Fruit fly (Drosophila melanogaster): ENCODE results near the gene Droj2.

Gene Droj2

dm6 chr3R:13364175-13365174, 17.4 kb upstream of the Droj2 start, which contains the start of gene Dic1 (continued):
- TF ChIP-seq slp2 (GFP tag; optimal IDR thresholded peaks at IDR 0.05), result peak; percentile 88
- TF ChIP-seq CG7556 (GFP tag; optimal IDR thresholded peaks at IDR 0.05), result peak; percentile 99
- no peak for TF ChIP-seq pzg (GFP tag; optimal IDR thresholded peaks at IDR 0.05)
- peak; percentile 63; the same call in 1 of the 2 replicates for TF ChIP-seq Dip2 (GFP tag; IDR thresholded peaks at IDR 0.05)
- TF ChIP-seq Adf1 (GFP tag; IDR thresholded peaks at IDR 0.05), result peak; percentile 73
- peak; percentile 93 for TF ChIP-seq ewg (GFP tag; optimal IDR thresholded peaks at IDR 0.05)
- TF ChIP-seq CG11456 (GFP tag; IDR thresholded peaks at IDR 0.05), result peak; percentile 85
- peak; percentile 98 for TF ChIP-seq phol (tag; optimal IDR thresholded peaks at IDR 0.05)
- TF ChIP-seq crol (GFP tag; IDR thresholded peaks at IDR 0.05), result peak; percentile 54
- peak; percentile 84 for TF ChIP-seq CG12219 (GFP tag; optimal IDR thresholded peaks at IDR 0.05)
- TF ChIP-seq CG12391 (tag; optimal IDR thresholded peaks at IDR 0.05), result peak; percentile 97
- TF ChIP-seq CG3838 (GFP tag; optimal IDR thresholded peaks at IDR 0.05), result peak; percentile 71
- TF ChIP-seq org-1 (GFP tag; optimal IDR thresholded peaks at IDR 0.05), result peak; percentile 96
- TF ChIP-seq CG14860 (GFP tag; IDR thresholded peaks at IDR 0.05; ENCODE audit: partially characterized antibody), result no peak
- peak; percentile 81 for TF ChIP-seq CG17328 (GFP tag; IDR thresholded peaks at IDR 0.05)
- TF ChIP-seq exex (tag; optimal IDR thresholded peaks at IDR 0.05), result peak; percentile 84
- TF ChIP-seq Ets97D (GFP tag; optimal IDR thresholded peaks at IDR 0.05), result peak; percentile 65
- TF ChIP-seq nom (GFP tag; optimal IDR thresholded peaks at IDR 0.05), result peak; percentile 87
- peak; percentile 64 for TF ChIP-seq CG3163 (GFP tag; optimal IDR thresholded peaks at IDR 0.05)
- TF ChIP-seq Usf (GFP tag; optimal IDR thresholded peaks at IDR 0.05), result peak; percentile 96
- peak; percentile 92 for TF ChIP-seq CG32767 (GFP tag; IDR thresholded peaks at IDR 0.05)
- 0 out of 3 replicates have a peak, but pooled peaks have one; percentile 10 for TF ChIP-seq CG34224 (GFP tag; IDR thresholded peaks at IDR 0.05; ENCODE audit: partially characterized antibody)
- peak; percentile 97 for TF ChIP-seq odd (GFP tag; optimal IDR thresholded peaks at IDR 0.05)
- TF ChIP-seq Doc2 (GFP tag; IDR thresholded peaks at IDR 0.05), result 0 out of 2 replicates have a peak, but pooled peaks have one; percentile 37
- no peak for TF ChIP-seq knrl (GFP tag; IDR thresholded peaks at IDR 0.05; ENCODE audit: partially characterized antibody)
- peak; percentile 86 for TF ChIP-seq Ada2b (GFP tag; IDR thresholded peaks at IDR 0.05)
- peak; percentile 96 for TF ChIP-seq Dbx (GFP tag; IDR thresholded peaks at IDR 0.05)
- TF ChIP-seq CG32532 (GFP tag; IDR thresholded peaks at IDR 0.05), result peak; percentile 93
- peak; percentile 63 for TF ChIP-seq CTCF (GFP tag; optimal IDR thresholded peaks at IDR 0.05)
- no peak for TF ChIP-seq CG16813 (GFP tag; IDR thresholded peaks at IDR 0.05; ENCODE audit: partially characterized antibody)
- TF ChIP-seq h (optimal IDR thresholded peaks at IDR 0.05), result no peak
- peak; percentile 94 for TF ChIP-seq CG17829 (tag; optimal IDR thresholded peaks at IDR 0.05)
- peak; percentile 69 for TF ChIP-seq Ravus (GFP tag; IDR thresholded peaks at IDR 0.05)
- TF ChIP-seq Lpt (GFP tag; optimal IDR thresholded peaks at IDR 0.05), result no peak
- peak; percentile 30 for TF ChIP-seq CG15479 (GFP tag; optimal IDR thresholded peaks at IDR 0.05)
- peak; percentile 75; the same call in 1 of the 2 replicates for TF ChIP-seq ap (GFP tag; IDR thresholded peaks at IDR 0.05)
- TF ChIP-seq CG15073 (GFP tag; optimal IDR thresholded peaks at IDR 0.05), result peak; percentile 72
- TF ChIP-seq CG4854 (GFP tag; optimal IDR thresholded peaks at IDR 0.05), result peak; percentile 87
- peak; percentile 97 for TF ChIP-seq nerfin-1 (tag; optimal IDR thresholded peaks at IDR 0.05)
- TF ChIP-seq CG9215 (GFP tag; IDR thresholded peaks at IDR 0.05), result peak; percentile 92
- TF ChIP-seq Spps (tag; optimal IDR thresholded peaks at IDR 0.05), result peak; percentile 97
- peak; percentile 96 for TF ChIP-seq grau (tag; optimal IDR thresholded peaks at IDR 0.05)
- TF ChIP-seq Xbp1 (GFP tag; optimal IDR thresholded peaks at IDR 0.05), result peak; percentile 97
- TF ChIP-seq fd64A (GFP tag; optimal IDR thresholded peaks at IDR 0.05), result peak; percentile 18
- no peak for TF ChIP-seq lov (optimal IDR thresholded peaks at IDR 0.05)
- TF ChIP-seq lov (GFP tag; IDR thresholded peaks at IDR 0.05), result peak; percentile 81
- peak; percentile 57 for TF ChIP-seq dimm (GFP tag; IDR thresholded peaks at IDR 0.05)
- TF ChIP-seq CG4328 (GFP tag; optimal IDR thresholded peaks at IDR 0.05), result peak; percentile 96
- TF ChIP-seq CG31365 (tag; optimal IDR thresholded peaks at IDR 0.05), result peak; percentile 64
